Fruit fly (Drosophila melanogaster): ENCODE measurements around the gene sicily.
A peak's percentile ranks its signal among the peaks of the same experiment; 100 is the strongest.

sicily gene

DNA sequence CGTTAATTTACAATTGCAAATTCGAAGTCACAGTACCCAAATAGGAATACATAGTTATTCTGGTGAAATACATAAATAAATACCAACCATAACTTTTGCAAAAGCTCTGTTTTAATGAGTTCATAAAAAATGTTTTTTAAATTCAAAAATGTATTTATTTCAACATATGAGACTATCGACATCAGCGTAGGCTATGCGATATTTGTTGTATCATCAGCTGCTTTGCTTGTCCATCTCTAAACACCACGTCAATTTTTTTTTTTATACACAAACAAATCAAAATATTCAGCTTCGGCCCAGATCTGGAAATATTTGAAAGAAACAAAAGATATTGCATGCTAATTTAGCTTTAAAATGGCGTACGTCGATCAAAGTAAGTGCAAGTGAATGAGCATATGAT, 3.4 kb upstream of the sicily start, which contains the start of gene CG1840:
TSS of gene CG1840 (plus strand) at position 211 of the 400 bp plus-strand sequence.
- TF ChIP-seq h (GFP tag; optimal IDR thresholded peaks at IDR 0.05), result peak; percentile 26
- peak; percentile 62 for TF ChIP-seq woc (GFP tag; optimal IDR thresholded peaks at IDR 0.05)
- no peak for TF ChIP-seq dsf (GFP tag; optimal IDR thresholded peaks at IDR 0.05; ENCODE audit: borderline replicate concordance)
- TF ChIP-seq lola (GFP tag; optimal IDR thresholded peaks at IDR 0.05), result no peak
- peak; percentile 24 for TF ChIP-seq rgr (GFP tag; optimal IDR thresholded peaks at IDR 0.05)
- peak; percentile 10 for TF ChIP-seq Hr83 (GFP tag; optimal IDR thresholded peaks at IDR 0.05; ENCODE audit: poor library complexity, severe bottlenecking)
- TF ChIP-seq Sp1 (GFP tag; optimal IDR thresholded peaks at IDR 0.05), result no peak
- TF ChIP-seq Myc (optimal IDR thresholded peaks at IDR 0.05), result no peak

DNA sequence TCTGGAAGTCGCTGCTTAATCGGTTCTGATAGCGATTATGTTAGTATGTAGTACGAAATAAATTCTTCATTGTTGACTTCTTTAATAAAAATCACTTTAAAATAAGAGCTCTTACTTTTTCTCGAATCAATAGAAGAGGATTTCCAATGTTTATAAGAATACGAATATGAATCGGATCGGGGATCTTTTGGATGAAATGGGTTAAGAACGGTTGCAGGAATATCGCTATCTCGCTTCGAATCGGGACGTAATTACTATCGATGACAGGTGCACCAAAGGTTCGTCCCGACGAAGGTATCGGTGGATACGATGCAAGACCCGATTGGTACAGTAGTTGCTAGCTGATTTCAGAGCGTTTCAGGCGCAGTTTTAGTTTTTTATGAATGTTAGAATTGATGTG, 2.1 kb downstream of the sicily start, which contains the start of gene wisp:
TSS of gene wisp (plus strand) at position 301 of the 400 bp plus-strand sequence.
- TF ChIP-seq OdsH (GFP tag; optimal IDR thresholded peaks at IDR 0.05) (no peak), HLH106 (tag; optimal IDR thresholded peaks at IDR 0.05) (no peak), woc (GFP tag; optimal IDR thresholded peaks at IDR 0.05) (no peak), sv (GFP tag; optimal IDR thresholded peaks at IDR 0.05) (no peak), Myc (optimal IDR thresholded peaks at IDR 0.05) (no peak)

DNA sequence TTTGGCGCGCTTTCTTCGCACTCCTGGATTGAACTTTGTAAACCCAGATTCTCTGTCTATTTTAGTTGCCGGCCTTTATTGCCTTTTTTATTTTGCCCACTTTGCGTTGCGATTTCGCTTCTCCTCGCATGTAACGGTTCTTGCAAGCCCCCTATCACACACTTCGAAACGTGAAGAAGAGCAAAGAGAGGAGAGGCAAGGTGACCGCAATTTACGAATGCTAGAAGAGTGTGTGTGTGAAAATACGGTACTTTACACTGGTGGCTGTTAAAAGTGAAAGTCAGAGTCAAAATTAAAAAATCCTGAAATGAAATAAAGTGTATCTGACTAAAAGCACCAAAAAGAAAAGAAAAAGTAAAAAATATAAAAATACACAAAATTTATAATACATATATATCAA, 2.7 kb downstream of the sicily start:
- no peak for TF ChIP-seq h (GFP tag; optimal IDR thresholded peaks at IDR 0.05)
- no peak for TF ChIP-seq foxo (GFP tag; optimal IDR thresholded peaks at IDR 0.05)
- no peak for TF ChIP-seq psq (GFP tag; optimal IDR thresholded peaks at IDR 0.05)
- TF ChIP-seq usp (GFP tag; optimal IDR thresholded peaks at IDR 0.05), result no peak
- TF ChIP-seq CrebA (GFP tag; optimal IDR thresholded peaks at IDR 0.05; ENCODE audit: borderline replicate concordance), result no peak
- TF ChIP-seq fru (GFP tag; optimal IDR thresholded peaks at IDR 0.05), result no peak

DNA sequence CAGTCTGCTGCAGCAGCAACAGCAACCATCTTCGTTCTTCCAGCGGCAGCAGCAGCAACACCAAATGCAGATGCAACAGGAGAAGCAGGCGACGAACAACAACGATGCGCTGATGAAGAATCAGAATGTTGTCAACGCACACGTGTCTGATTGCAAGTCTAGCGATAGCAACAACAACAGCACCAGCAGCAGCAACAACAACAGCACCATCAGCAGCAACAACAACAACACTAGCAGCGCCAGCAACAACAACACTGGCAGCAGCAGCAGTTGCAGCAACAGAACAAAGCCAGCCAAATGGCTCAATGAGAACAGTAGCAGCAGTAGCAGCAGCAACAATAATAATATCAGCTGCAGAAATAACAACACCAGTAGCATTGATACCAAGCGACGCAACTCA, 3.6 kb downstream of the sicily start:
- TF ChIP-seq pan (optimal IDR thresholded peaks at IDR 0.05) (no peak), Dfd (GFP tag; optimal IDR thresholded peaks at IDR 0.05) (peak; percentile 77)

DNA sequence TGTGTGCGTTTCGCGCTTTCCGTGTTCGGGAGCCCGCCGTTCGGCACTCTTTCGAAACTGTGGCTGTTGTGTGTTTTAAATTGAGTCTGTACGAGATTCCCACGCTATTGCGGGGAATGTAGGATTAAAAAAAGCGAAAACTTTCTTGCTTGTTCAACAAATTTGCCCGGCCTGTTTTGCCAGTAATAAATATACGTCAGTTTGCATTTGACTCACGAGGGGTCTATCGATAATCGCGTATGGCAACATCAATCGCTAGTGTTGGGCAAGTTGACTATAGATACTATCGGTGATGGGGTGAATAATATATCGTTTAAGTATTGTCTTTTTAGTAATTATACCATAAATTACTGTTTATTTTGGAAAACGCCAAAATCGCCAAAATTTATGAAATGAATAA, 13.6 kb downstream of the sicily start, which contains the start of gene Upf1:
TSS of gene Upf1 (minus strand) at position 228 of the 400 bp plus-strand sequence.
- TF ChIP-seq pan (optimal IDR thresholded peaks at IDR 0.05) (no peak), ey (GFP tag; optimal IDR thresholded peaks at IDR 0.05) (peak; percentile 6), foxo (GFP tag; optimal IDR thresholded peaks at IDR 0.05) (no peak), dl (GFP tag; optimal IDR thresholded peaks at IDR 0.05; ENCODE audit: insufficient read depth in 1 of 2, partially characterized antibody in 2 of 2) (no peak), rgr (GFP tag; optimal IDR thresholded peaks at IDR 0.05) (no peak), fru (GFP tag; optimal IDR thresholded peaks at IDR 0.05) (peak; percentile 83), h (GFP tag; optimal IDR thresholded peaks at IDR 0.05) (no peak), woc (GFP tag; optimal IDR thresholded peaks at IDR 0.05) (no peak)

DNA sequence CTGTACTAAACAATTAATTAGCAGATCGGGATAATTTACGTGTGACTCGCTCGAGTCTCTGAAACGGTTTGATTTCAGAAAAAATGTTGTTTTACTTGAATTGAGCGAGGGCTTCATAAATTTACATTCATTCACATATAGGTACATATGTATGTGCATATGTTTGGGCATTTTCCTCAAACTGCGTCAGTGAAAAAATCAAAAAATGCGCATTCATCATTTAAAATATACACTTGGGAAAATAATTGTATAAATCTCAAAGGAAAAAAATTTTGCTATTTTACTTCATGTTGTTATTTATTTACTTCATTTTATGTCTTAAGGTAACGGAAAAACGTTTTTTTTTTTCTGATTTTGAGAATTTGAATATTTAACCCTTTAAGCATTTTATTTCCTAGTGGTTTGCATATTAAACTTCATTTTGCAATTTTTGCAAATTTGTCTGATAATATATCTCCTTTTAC, 15.3 kb downstream of the sicily start, which contains the start of gene CG43156:
TSS of gene CG43156 (minus strand) at position 51 of the 464 bp plus-strand sequence.
- TF ChIP-seq br (GFP tag; optimal IDR thresholded peaks at IDR 0.05) (no peak), tai (GFP tag; optimal IDR thresholded peaks at IDR 0.05) (no peak), dl (GFP tag; optimal IDR thresholded peaks at IDR 0.05; ENCODE audit: insufficient read depth in 1 of 2, partially characterized antibody in 2 of 2) (no peak), woc (GFP tag; optimal IDR thresholded peaks at IDR 0.05) (no peak), Abd-B (GFP tag; optimal IDR thresholded peaks at IDR 0.05) (no peak), h (GFP tag; optimal IDR thresholded peaks at IDR 0.05) (no peak), pan (optimal IDR thresholded peaks at IDR 0.05) (no peak), brk (GFP tag; optimal IDR thresholded peaks at IDR 0.05) (no peak), jim (GFP tag; optimal IDR thresholded peaks at IDR 0.05) (no peak), Rel (GFP tag; optimal IDR thresholded peaks at IDR 0.05) (no peak), Rel (tag; optimal IDR thresholded peaks at IDR 0.05) (no peak), HLH106 (tag; optimal IDR thresholded peaks at IDR 0.05) (no peak)

DNA sequence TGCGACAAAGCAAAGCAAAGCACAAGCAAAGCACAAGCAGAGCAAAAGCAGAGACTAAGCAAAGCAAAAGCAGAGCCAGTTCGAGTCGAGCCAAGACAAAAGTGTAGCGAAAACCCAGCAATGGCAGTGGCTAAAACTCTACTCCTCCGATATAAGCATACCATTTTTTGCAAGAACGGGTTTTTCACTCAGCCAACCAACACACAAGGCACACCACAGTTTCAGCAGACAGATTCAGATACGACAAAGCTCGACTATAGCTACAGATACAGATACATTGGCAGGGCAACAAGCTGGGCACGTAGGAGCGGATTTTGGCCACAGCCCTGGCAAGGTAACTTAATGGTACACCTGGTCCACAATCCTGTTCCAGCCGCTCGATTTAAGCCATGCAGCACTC, 22.0 kb downstream of the sicily start:
- TF ChIP-seq woc (GFP tag; optimal IDR thresholded peaks at IDR 0.05) (peak; percentile 21), Vsx2 (GFP tag; optimal IDR thresholded peaks at IDR 0.05; ENCODE audit: partially characterized antibody) (no peak), sage (GFP tag; optimal IDR thresholded peaks at IDR 0.05) (no peak)
